Worm (Caenorhabditis elegans): ENCODE measurements around the gene vha-5.

DNA sequence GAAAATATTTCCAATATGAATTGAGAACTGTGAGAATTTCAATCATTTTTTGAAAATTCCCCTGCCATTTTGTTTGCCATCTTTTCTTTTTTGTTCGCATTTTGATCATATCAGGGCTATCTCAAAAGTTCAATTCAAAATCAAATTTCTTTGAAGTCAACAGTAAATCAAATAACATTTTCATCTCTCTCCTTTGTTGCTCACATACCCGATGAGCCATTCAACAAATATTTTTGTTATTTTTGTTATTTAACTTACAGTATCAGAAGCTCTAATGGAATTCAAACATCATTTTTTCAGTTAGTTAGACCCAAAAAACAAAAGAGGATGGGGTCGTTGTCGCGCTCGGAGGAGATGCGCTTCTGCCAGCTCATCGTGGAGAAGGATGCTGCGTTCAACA lies at the start of gene vha-5:
- TF ChIP-seq him-1 (tag; optimal IDR thresholded peaks at IDR 0.05), result no peak
- no peak for TF ChIP-seq W03F9.2 (tag; optimal IDR thresholded peaks at IDR 0.05)

All from whole organism, L4/young adult.